Worm (Caenorhabditis elegans) whole organism, early embryonic: ENCODE measurements around the gene Y39G8B.13.

ENCODE experiments used
- B0310.2 ChIP-seq: sonication (generic microtip); optimal IDR thresholded peaks from 2 replicates; lab custom pipeline; 2016; ENCODE audit warnings: mild to moderate bottlenecking, missing genetic modification characterization, missing compliant biosample characterization
- aly-1 ChIP-seq: sonication (generic microtip); optimal IDR thresholded peaks from 2 replicates; lab custom pipeline; 2016; ENCODE audit warnings: missing genetic modification characterization, missing compliant biosample characterization
- ama-1 ChIP-seq: fragments of 150-350 bp; optimal IDR thresholded peaks from 2 replicates; lab custom pipeline; 2014
- ceh-13 ChIP-seq: fragments of 200-800 bp; sonication (Bioruptor generic); optimal IDR thresholded peaks from 2 replicates; lab custom pipeline; 2018; ENCODE audit warnings: mild to moderate bottlenecking, missing genetic modification characterization, missing compliant biosample characterization
- ceh-36 ChIP-seq: sonication (generic microtip); optimal IDR thresholded peaks from 2 replicates; lab custom pipeline; 2016; ENCODE audit warnings: missing genetic modification characterization, inconsistent platforms, missing compliant biosample characterization
- flt-1 ChIP-seq: fragments of 200-800 bp; sonication (Bioruptor generic); IDR thresholded peaks from 2 replicates; pipeline ENCODE4 v1.3.6; 2022; ENCODE audit warnings: missing genetic modification characterization, missing compliant biosample characterization
- hmbx-1 ChIP-seq: sonication (generic microtip); optimal IDR thresholded peaks from 2 replicates; lab custom pipeline; 2016; ENCODE audit warnings: mild to moderate bottlenecking, missing genetic modification characterization, missing compliant biosample characterization
- pes-1 ChIP-seq: fragments of 200-800 bp; sonication (Bioruptor generic); IDR thresholded peaks from 2 replicates; pipeline ENCODE4 v1.3.6; 2022; ENCODE audit warnings: missing genetic modification reagents, missing genetic modification characterization, missing compliant biosample characterization
- sea-1 ChIP-seq: fragments of 200-800 bp; sonication (Bioruptor generic); conservative IDR thresholded peaks from 2 replicates; pipeline ENCODE4 v1.3.6; 2022; ENCODE audit warnings: missing genetic modification characterization, missing compliant biosample characterization
- tbx-11 ChIP-seq: fragments of 200-800 bp; sonication (Bioruptor generic); IDR thresholded peaks from 2 replicates; pipeline ENCODE4 v1.3.6; 2022; ENCODE audit warnings: missing genetic modification characterization, missing compliant biosample characterization
- tbx-37 ChIP-seq: fragments of 200-800 bp; sonication (Bioruptor generic); conservative IDR thresholded peaks from 2 replicates; pipeline ENCODE4 v1.3.6; 2022; ENCODE audit warnings: missing genetic modification reagents, missing genetic modification characterization, missing compliant biosample characterization

- no peak for TF ChIP-seq flt-1
- no peak for TF ChIP-seq tbx-37 (GFP tag; lab: Robert Waterston, UW)
- TF ChIP-seq ama-1: no peak
- no peak for TF ChIP-seq hmbx-1
- TF ChIP-seq ceh-13 (GFP tag; lab: Kevin White, UChicago): no peak
- TF ChIP-seq B0310.2: no peak
- no peak for TF ChIP-seq tbx-11
- TF ChIP-seq aly-1 (tag; lab: Kevin White, UChicago): no peak
- TF ChIP-seq pes-1 (GFP tag; lab: Robert Waterston, UW): no peak
- TF ChIP-seq ceh-36 (tag; lab: Kevin White, UChicago): no peak
- TF ChIP-seq sea-1 (GFP tag; lab: Robert Waterston, UW): no peak
Observed at ce11 chrII:14002200-14002599, 19.4 kb upstream of the Y39G8B.13 start, which contains the start of gene F01D5.5.
